Worm (Caenorhabditis elegans) whole organism, L2 larva: ENCODE data around the gene B0403.5.

Experiments
- nhr-11 ChIP-seq: fragments of 150-350 bp; optimal IDR thresholded peaks from 2 replicates; lab custom pipeline; 2014; ENCODE audit warnings: missing biosample characterization, missing genetic modification characterization
- nhr-12 ChIP-seq: fragments of 150-350 bp; optimal IDR thresholded peaks from 2 replicates; lab custom pipeline; 2014; ENCODE audit warnings: missing biosample characterization, missing genetic modification characterization
- peb-1 ChIP-seq: fragments of 150-350 bp; optimal IDR thresholded peaks from 2 replicates; lab custom pipeline; 2014; ENCODE audit warnings: missing biosample characterization, missing genetic modification characterization
- sma-3 ChIP-seq: sonication (generic microtip); optimal IDR thresholded peaks from 2 replicates; lab custom pipeline; 2016; ENCODE audit warnings: missing genetic modification reagents, missing genetic modification characterization, missing compliant biosample characterization
- unc-55 ChIP-seq: fragments of 150-350 bp; sonication (generic microtip); optimal IDR thresholded peaks from 3 replicates; lab custom pipeline; 2014; ENCODE audit warnings: missing biosample characterization, missing genetic modification reagents, missing genetic modification characterization

DNA sequence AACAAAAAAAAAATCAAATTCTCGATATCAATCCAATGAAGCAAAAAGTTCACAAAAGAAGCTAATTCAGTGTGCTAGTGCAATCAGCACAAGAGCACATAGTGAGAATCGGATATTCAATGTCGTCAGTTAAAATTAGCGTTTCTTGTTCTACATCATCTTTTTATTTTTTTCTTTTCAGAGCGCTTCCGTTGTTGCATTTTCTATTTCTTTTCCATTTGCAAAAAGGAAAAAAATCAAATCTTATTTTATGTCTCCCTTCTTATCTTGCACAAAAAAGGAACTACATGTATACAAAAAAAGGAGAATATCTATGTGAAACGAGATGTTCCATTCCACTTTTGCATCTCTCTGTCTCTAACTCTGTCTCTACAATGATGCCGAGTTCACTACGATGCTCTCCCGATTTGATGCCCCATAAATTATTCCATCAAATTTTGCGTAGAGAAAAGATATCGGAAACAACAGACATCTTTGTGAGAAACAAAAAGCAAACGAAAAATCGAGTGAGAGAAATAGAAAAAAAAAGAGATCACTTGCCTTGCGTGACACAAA, 23.7 kb upstream of the B0403.5 start:
- TF ChIP-seq nhr-12 (tag; lab: Kevin White, UChicago) (no peak), peb-1 (tag; lab: Kevin White, UChicago) (no peak), unc-55 (GFP tag; lab: Kevin White, UChicago) (no peak), nhr-11 (no peak), sma-3 (GFP tag; lab: Kevin White, UChicago) (no peak)
